Worm (Caenorhabditis elegans) whole organism, L4 larva: ENCODE measurements around the gene osg-1.

Experiments
- daf-12 ChIP-seq: fragments of 150-350 bp; optimal IDR thresholded peaks from 2 replicates; lab custom pipeline; 2014; ENCODE audit warnings: missing biosample characterization, missing genetic modification reagents, missing genetic modification characterization
- daf-16 ChIP-seq, 3 experiments: sonication (generic microtip); optimal IDR thresholded peaks; 2 replicates each; lab custom pipeline; 2016 to 2017; ENCODE audit warnings: missing genetic modification characterization in 3 of 3, missing genetic modification reagents in 3 of 3, mild to moderate bottlenecking in 2 of 3, missing compliant biosample characterization in 2 of 3, missing biosample characterization in 1 of 3, moderate library complexity in 1 of 3
- egl-27 ChIP-seq: sonication (generic microtip); optimal IDR thresholded peaks from 3 replicates; lab custom pipeline; 2017; ENCODE audit warnings: missing biosample characterization, missing genetic modification reagents, missing genetic modification characterization
- fkh-10 ChIP-seq: fragments of 150-350 bp; optimal IDR thresholded peaks from 2 replicates; lab custom pipeline; 2014; ENCODE audit warnings: missing biosample characterization, missing genetic modification reagents, missing genetic modification characterization
- hlh-30 ChIP-seq: sonication (generic microtip); optimal IDR thresholded peaks from 2 replicates; lab custom pipeline; 2017; ENCODE audit warnings: antibody characterized with exemption, mild to moderate bottlenecking, missing genetic modification characterization, missing compliant biosample characterization; ENCODE audit not compliant: insufficient read depth
- lsy-2 ChIP-seq, 2 experiments: fragments of 150-350 bp in 1 of 2; sonication (generic microtip) in 1 of 2; optimal IDR thresholded peaks; 2 replicates each; lab custom pipeline; 2014 to 2017; ENCODE audit warnings: missing biosample characterization in 2 of 2, missing genetic modification characterization in 2 of 2
- nhr-48 ChIP-seq: sonication (generic microtip); optimal IDR thresholded peaks from 2 replicates; lab custom pipeline; 2016; ENCODE audit warnings: mild to moderate bottlenecking, missing genetic modification characterization, missing compliant biosample characterization
- pha-4 ChIP-seq, 2 experiments: fragments of 150-350 bp in 1 of 2; fragments of 200-800 bp in 1 of 2; sonication (Bioruptor generic) in 1 of 2; IDR thresholded peaks in 1 of 2; optimal IDR thresholded peaks in 1 of 2; 2 replicates each; pipeline versions ENCODE4 v1.3.6 to Lab custom; 2014 to 2022; ENCODE audit warnings: missing genetic modification characterization in 2 of 2, missing genetic modification reagents in 2 of 2, missing biosample characterization in 1 of 2, missing compliant biosample characterization in 1 of 2
- skn-1 ChIP-seq: fragments of 150-350 bp; optimal IDR thresholded peaks from 2 replicates; lab custom pipeline; 2014; ENCODE audit warnings: missing biosample characterization, missing genetic modification characterization
- snpc-4 ChIP-seq: fragments of 150-350 bp; optimal IDR thresholded peaks from 2 replicates; lab custom pipeline; 2014; ENCODE audit warnings: missing biosample characterization, missing genetic modification characterization
- zag-1 ChIP-seq: fragments of 150-350 bp; optimal IDR thresholded peaks from 2 replicates; lab custom pipeline; 2014; ENCODE audit warnings: missing biosample characterization, missing genetic modification characterization

DNA sequence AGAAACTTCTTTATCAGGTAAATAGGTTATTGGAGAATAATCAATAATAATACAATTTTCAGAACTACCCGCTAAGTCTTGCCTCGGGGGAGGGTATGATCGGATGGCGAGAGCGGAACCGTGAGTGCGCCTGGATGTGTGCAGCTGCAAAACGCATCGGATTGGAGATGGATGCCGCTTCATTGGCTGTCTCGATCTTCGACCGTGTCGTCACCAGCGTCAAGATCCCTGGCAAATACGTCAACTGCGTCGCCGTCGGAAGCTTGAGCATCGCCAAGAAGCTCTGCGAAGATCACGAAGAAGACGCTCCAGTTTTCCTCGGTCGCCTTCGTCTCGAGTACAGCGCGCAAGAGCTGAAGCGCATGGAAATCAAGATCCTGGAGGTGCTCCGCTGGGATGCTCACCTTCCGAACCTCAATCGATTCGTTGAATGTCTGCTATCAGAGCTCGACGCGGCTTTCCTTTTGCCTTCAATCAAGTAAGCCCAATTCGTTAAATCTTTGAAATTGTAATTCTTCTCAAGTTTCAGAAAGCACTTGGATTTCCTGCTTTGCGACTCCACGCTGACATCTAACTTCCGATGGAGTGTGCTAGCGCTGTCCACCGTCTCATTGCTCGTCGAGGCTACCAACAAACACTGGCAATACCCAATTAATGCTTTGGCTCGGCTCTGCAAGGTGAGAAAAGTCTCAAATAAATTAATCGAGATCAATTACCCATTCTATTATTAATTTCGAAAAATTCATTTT is 17.5 kb downstream of the osg-1 start:
- no peak for TF ChIP-seq snpc-4 (tag; lab: Kevin White, UChicago)
- TF ChIP-seq daf-16 (GFP tag; optimal IDR thresholded peaks at IDR 0.05; lab: Kevin White, UChicago) = no peak
- peak; percentile 9 for TF ChIP-seq daf-16 (tag; optimal IDR thresholded peaks at IDR 0.05; lab: Kevin White, UChicago)
- TF ChIP-seq nhr-48 (tag; lab: Kevin White, UChicago) = no peak
- no peak for TF ChIP-seq hlh-30
- no peak for TF ChIP-seq zag-1
- 0 out of 2 replicates have a peak, but pooled peaks have one; percentile 6 for TF ChIP-seq pha-4 (GFP tag; IDR thresholded peaks at IDR 0.05; lab: Robert Waterston, UW)
- TF ChIP-seq pha-4 (tag; optimal IDR thresholded peaks at IDR 0.05; lab: Kevin White, UChicago) = no peak
- no peak for TF ChIP-seq daf-12 (tag; lab: Kevin White, UChicago)
- no peak for TF ChIP-seq lsy-2 (tag; optimal IDR thresholded peaks at IDR 0.05; lab: Kevin White, UChicago)
- TF ChIP-seq egl-27 (tag; lab: Kevin White, UChicago) = no peak
- no peak for TF ChIP-seq skn-1 (tag; lab: Kevin White, UChicago)
- TF ChIP-seq fkh-10 (GFP tag; lab: Kevin White, UChicago) = no peak
